Worm (Caenorhabditis elegans) whole organism, L1 larva: ENCODE measurements around the gene nhr-135.

Experiments used
- C34B4.2 ChIP-seq: sonication (generic microtip); optimal IDR thresholded peaks from 2 replicates; lab custom pipeline; 2017; ENCODE audit warnings: mild to moderate bottlenecking, missing genetic modification characterization, missing compliant biosample characterization
- alr-1 ChIP-seq: fragments of 200-800 bp; sonication (Bioruptor generic); optimal IDR thresholded peaks from 2 replicates; lab custom pipeline; 2018; ENCODE audit warnings: borderline replicate concordance, mild to moderate bottlenecking, missing genetic modification characterization, missing compliant biosample characterization
- ceh-63 ChIP-seq: fragments of 200-800 bp; sonication (Bioruptor generic); optimal IDR thresholded peaks from 2 replicates; lab custom pipeline; 2018; ENCODE audit warnings: mild to moderate bottlenecking, missing genetic modification characterization, missing compliant biosample characterization
- ceh-8 ChIP-seq: fragments of 200-800 bp; sonication (Bioruptor generic); optimal IDR thresholded peaks from 2 replicates; lab custom pipeline; 2018; ENCODE audit warnings: mild to moderate bottlenecking, missing genetic modification characterization, moderate library complexity, missing compliant biosample characterization
- ceh-82 ChIP-seq, 3 experiments: fragments of 150-350 bp in 1 of 3; sonication (generic microtip) in 2 of 3; optimal IDR thresholded peaks; 2 replicates each; lab custom pipeline; 2014 to 2017; ENCODE audit warnings: missing biosample characterization in 3 of 3, missing genetic modification characterization in 3 of 3
- efl-1 ChIP-seq, 4 experiments: fragments of 150-350 bp; optimal IDR thresholded peaks in 3 of 4; peaks in 1 of 4; 1 replicate in 1 of 4; 2 replicates in 3 of 4; lab custom pipeline; 2014; ENCODE audit warnings: missing biosample characterization in 2 of 4, missing genetic modification characterization in 2 of 4, missing genetic modification reagents in 2 of 4
- efl-3 ChIP-seq: fragments of 200-800 bp; sonication (Bioruptor generic); optimal IDR thresholded peaks from 2 replicates; lab custom pipeline; 2018; ENCODE audit warnings: mild to moderate bottlenecking, missing genetic modification characterization, missing compliant biosample characterization
- egl-13 ChIP-seq: sonication (generic microtip); optimal IDR thresholded peaks from 2 replicates; lab custom pipeline; 2016; ENCODE audit warnings: missing genotype, missing genetic modification reagents, missing genetic modification characterization, missing compliant biosample characterization
- egl-27 ChIP-seq, 2 experiments: fragments of 150-350 bp in 1 of 2; sonication (generic microtip); optimal IDR thresholded peaks; 3 replicates each; lab custom pipeline; 2017 to 2018; ENCODE audit warnings: missing biosample characterization in 2 of 2, missing genetic modification characterization in 2 of 2, missing genetic modification reagents in 2 of 2
- fkh-10 ChIP-seq: sonication (generic microtip); optimal IDR thresholded peaks from 2 replicates; lab custom pipeline; 2017; ENCODE audit warnings: missing biosample characterization, missing genetic modification reagents, missing genetic modification characterization
- grh-1 ChIP-seq: fragments of 200-800 bp; sonication (Bioruptor generic); IDR thresholded peaks from 2 replicates; pipeline ENCODE4 v1.3.6; 2022; ENCODE audit warnings: missing genetic modification reagents, missing genetic modification characterization, missing compliant biosample characterization
- hpl-2 ChIP-seq: fragments of 150-350 bp; optimal IDR thresholded peaks from 2 replicates; lab custom pipeline; 2014; ENCODE audit warnings: missing biosample characterization, missing genetic modification reagents, missing genetic modification characterization
- irx-1 ChIP-seq: sonication (generic microtip); optimal IDR thresholded peaks from 2 replicates; lab custom pipeline; 2016; ENCODE audit warnings: missing genetic modification characterization, missing compliant biosample characterization
- lin-13 ChIP-seq: fragments of 150-350 bp; optimal IDR thresholded peaks from 2 replicates; lab custom pipeline; 2014; ENCODE audit warnings: missing biosample characterization, missing genetic modification reagents, missing genetic modification characterization
- lir-3 ChIP-seq: sonication (generic microtip); optimal IDR thresholded peaks from 2 replicates; lab custom pipeline; 2016; ENCODE audit warnings: mild to moderate bottlenecking, missing genetic modification characterization, moderate library complexity, missing compliant biosample characterization; ENCODE audit not compliant: poor library complexity
- lsy-2 ChIP-seq, 2 experiments: fragments of 150-350 bp; optimal IDR thresholded peaks; 2 replicates each; lab custom pipeline; 2014; ENCODE audit warnings: missing biosample characterization in 2 of 2, missing genetic modification characterization in 2 of 2
- mef-2 ChIP-seq: fragments of 150-350 bp; optimal IDR thresholded peaks from 2 replicates; lab custom pipeline; 2014; ENCODE audit warnings: missing biosample characterization, missing genetic modification characterization
- mep-1 ChIP-seq: fragments of 150-350 bp; optimal IDR thresholded peaks from 2 replicates; lab custom pipeline; 2014; ENCODE audit warnings: missing biosample characterization, missing genetic modification characterization
- nhr-19 ChIP-seq: fragments of 200-800 bp; sonication (Bioruptor generic); conservative IDR thresholded peaks from 2 replicates; pipeline ENCODE4 v1.3.6; 2022; ENCODE audit warnings: missing genetic modification characterization, missing compliant biosample characterization
- nhr-90 ChIP-seq: sonication (generic microtip); optimal IDR thresholded peaks from 2 replicates; lab custom pipeline; 2016; ENCODE audit warnings: mild to moderate bottlenecking, missing genetic modification characterization, missing compliant biosample characterization; ENCODE audit not compliant: poor library complexity
- pax-3 ChIP-seq: fragments of 200-800 bp; sonication (Bioruptor generic); optimal IDR thresholded peaks from 2 replicates; lab custom pipeline; 2018; ENCODE audit warnings: mild to moderate bottlenecking, missing genetic modification characterization, moderate library complexity, missing compliant biosample characterization
- pqm-1 ChIP-seq: sonication (generic microtip); optimal IDR thresholded peaks from 3 replicates; lab custom pipeline; 2017; ENCODE audit warnings: missing biosample characterization, missing genetic modification characterization
- rnt-1 ChIP-seq: sonication (generic microtip); optimal IDR thresholded peaks from 2 replicates; lab custom pipeline; 2016; ENCODE audit warnings: mild to moderate bottlenecking, missing genetic modification characterization, moderate library complexity, missing compliant biosample characterization
- snu-23 ChIP-seq: sonication (generic microtip); optimal IDR thresholded peaks from 2 replicates; lab custom pipeline; 2016; ENCODE audit warnings: missing genetic modification characterization, missing compliant biosample characterization
- swsn-7 ChIP-seq: sonication (generic microtip); optimal IDR thresholded peaks from 2 replicates; lab custom pipeline; 2016; ENCODE audit warnings: missing genetic modification characterization, missing compliant biosample characterization
- tlp-1 ChIP-seq: fragments of 150-350 bp; optimal IDR thresholded peaks from 2 replicates; lab custom pipeline; 2014; ENCODE audit warnings: missing biosample characterization, missing genetic modification characterization
- unc-130 ChIP-seq: fragments of 150-350 bp; optimal IDR thresholded peaks from 2 replicates; lab custom pipeline; 2017; ENCODE audit warnings: missing biosample characterization, missing genetic modification characterization, inconsistent platforms
- unc-62 ChIP-seq: fragments of 150-350 bp; optimal IDR thresholded peaks from 2 replicates; lab custom pipeline; 2014; ENCODE audit warnings: missing biosample characterization, missing genetic modification reagents, missing genetic modification characterization
- unc-98 ChIP-seq: fragments of 200-800 bp; sonication (Bioruptor generic); IDR thresholded peaks from 2 replicates; pipeline ENCODE4 v1.3.6; 2022; ENCODE audit warnings: missing genetic modification characterization, missing compliant biosample characterization
- vab-15 ChIP-seq: sonication (generic microtip); optimal IDR thresholded peaks from 2 replicates; lab custom pipeline; 2017; ENCODE audit warnings: missing genotype, mild to moderate bottlenecking, missing genetic modification characterization, missing compliant biosample characterization
- xbp-1 ChIP-seq: sonication (generic microtip); optimal IDR thresholded peaks from 2 replicates; lab custom pipeline; 2016; ENCODE audit warnings: missing genetic modification characterization, missing compliant biosample characterization
- zag-1 ChIP-seq: fragments of 150-350 bp; optimal IDR thresholded peaks from 2 replicates; lab custom pipeline; 2014; ENCODE audit warnings: missing biosample characterization, missing genetic modification characterization
- zip-4 ChIP-seq: fragments of 200-800 bp; sonication (Bioruptor generic); optimal IDR thresholded peaks from 2 replicates; lab custom pipeline; 2018; ENCODE audit warnings: mild to moderate bottlenecking, missing genetic modification characterization, moderate library complexity, missing compliant biosample characterization
- ztf-4 ChIP-seq: fragments of 150-350 bp; optimal IDR thresholded peaks from 2 replicates; lab custom pipeline; 2014; ENCODE audit warnings: missing biosample characterization, missing genetic modification characterization

nhr-135 gene

ce11 chrV:7130974-7131373 lies 37.4 kb upstream of the nhr-135 start, which contains the start of gene srx-36:
Gene srx-36, minus strand, starts transcription at chrV:7131074.
- no peak for TF ChIP-seq pax-3
- no peak for TF ChIP-seq fkh-10 (GFP tag; lab: Kevin White, UChicago)
- TF ChIP-seq ceh-63: no peak
- TF ChIP-seq ztf-4 (tag; lab: Kevin White, UChicago): no peak
- no peak for TF ChIP-seq snu-23 (GFP tag; lab: Kevin White, UChicago)
- no peak for TF ChIP-seq lsy-2 (tag; optimal IDR thresholded peaks at IDR 0.05; lab: Kevin White, UChicago)
- TF ChIP-seq ceh-8: no peak
- no peak for TF ChIP-seq C34B4.2 (tag; lab: Kevin White, UChicago)
- TF ChIP-seq efl-3: no peak
- TF ChIP-seq xbp-1 (tag; lab: Kevin White, UChicago): no peak
- TF ChIP-seq ceh-82 (tag; optimal IDR thresholded peaks at IDR 0.05; lab: Kevin White, UChicago): no peak
- no peak for TF ChIP-seq egl-13
- no peak for TF ChIP-seq irx-1 (tag; lab: Kevin White, UChicago)
- TF ChIP-seq mef-2: no peak
- TF ChIP-seq swsn-7 (tag; lab: Kevin White, UChicago): no peak
- TF ChIP-seq mep-1: no peak
- no peak for TF ChIP-seq rnt-1 (tag; lab: Kevin White, UChicago)
- no peak for TF ChIP-seq nhr-90 (tag; lab: Kevin White, UChicago)

DNA sequence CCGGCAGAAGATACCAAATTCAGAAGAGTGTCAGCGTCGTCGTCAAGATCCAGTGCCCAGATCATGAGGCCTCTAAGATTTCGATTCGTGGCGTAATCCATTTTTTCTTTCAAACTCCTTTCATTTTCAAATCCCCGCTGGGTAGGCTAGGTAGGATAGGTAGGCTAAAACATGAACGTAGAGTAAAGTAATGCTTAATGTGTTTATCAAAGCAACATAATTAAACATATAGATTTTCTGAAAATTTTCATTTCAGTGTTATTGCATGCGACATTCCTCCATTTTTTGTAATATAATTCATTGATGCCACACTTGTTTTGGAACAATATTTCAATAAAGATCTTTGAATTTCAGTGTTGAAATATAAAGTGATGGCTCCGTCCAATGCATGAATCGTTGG lies 35.9 kb upstream of the nhr-135 start, which contains the start of gene T01C4.8:
TSS of gene T01C4.8 (minus strand) at position 101 of the 400 bp plus-strand sequence.
- TF ChIP-seq hpl-2 (GFP tag; lab: Kevin White, UChicago) (no peak), grh-1 (GFP tag; lab: Robert Waterston, UW) (no peak), efl-1 (optimal IDR thresholded peaks at IDR 0.05; lab: Kevin White, UChicago) (no peak), efl-1 (GFP tag; optimal IDR thresholded peaks at IDR 0.05 in 1 of 2; lab: Kevin White, UChicago) (peak in 1 of 2 experiments; percentile 13)
- TF ChIP-seq, all 84 proteins: peak for 1

DNA sequence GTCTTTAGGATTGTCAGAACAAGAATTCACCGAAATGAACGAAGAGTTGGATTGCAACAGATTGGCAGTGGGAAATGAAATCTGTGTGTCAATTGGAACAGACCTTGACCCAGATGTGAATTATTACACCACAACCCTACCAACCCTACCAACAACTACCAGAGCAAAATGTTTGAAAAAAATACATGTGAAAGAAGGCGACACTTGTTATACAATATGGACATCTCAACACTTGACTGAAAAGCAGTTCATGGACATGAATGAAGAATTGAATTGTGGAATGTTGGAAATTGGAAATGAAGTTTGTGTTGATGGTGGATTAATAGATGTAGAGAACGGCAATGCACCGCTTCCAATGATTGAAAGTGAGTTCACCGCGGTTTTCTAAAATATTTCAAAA lies 30.4 kb upstream of the nhr-135 start:
- no peak for TF ChIP-seq nhr-19

DNA sequence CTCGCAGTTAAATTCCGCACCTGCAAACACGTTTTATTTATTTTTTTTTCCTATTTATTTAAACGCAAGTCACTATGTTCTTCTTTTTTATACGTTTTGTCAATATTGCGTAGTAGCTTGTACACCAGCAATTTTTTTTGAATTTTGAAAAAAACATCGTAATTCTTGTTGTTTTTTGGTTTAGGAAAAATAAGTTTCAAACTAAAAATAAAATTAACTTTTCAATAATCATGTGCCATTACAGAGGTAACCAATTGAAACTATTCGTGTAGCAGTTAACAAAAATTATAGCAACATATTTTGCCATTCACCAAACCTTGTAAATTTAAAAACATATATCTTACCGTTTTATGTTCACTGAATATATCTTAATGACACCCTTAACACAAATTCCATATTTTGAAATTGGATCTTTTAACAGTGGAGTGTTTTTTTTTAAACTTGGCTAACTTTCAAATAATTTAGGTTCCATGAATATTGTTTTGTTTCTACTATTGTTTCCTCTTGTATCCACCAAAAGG lies 29.7 kb upstream of the nhr-135 start, which contains the start of gene lmd-5:
TSS of gene lmd-5 (plus strand) at position 471 of the 521 bp plus-strand sequence.
- TF ChIP-seq tlp-1 (tag; lab: Kevin White, UChicago) (no peak), zip-4 (GFP tag; lab: Kevin White, UChicago) (no peak), egl-27 (tag; optimal IDR thresholded peaks at IDR 0.05; lab: Kevin White, UChicago) (no peak), lin-13 (GFP tag; lab: Kevin White, UChicago) (no peak), swsn-7 (tag; lab: Kevin White, UChicago) (no peak), alr-1 (tag; lab: Kevin White, UChicago) (no peak), unc-62 (GFP tag; lab: Kevin White, UChicago) (no peak), unc-98 (GFP tag; lab: Robert Waterston, UW) (no peak), vab-15 (tag; lab: Kevin White, UChicago) (no peak), hpl-2 (GFP tag; lab: Kevin White, UChicago) (no peak), lir-3 (no peak), pqm-1 (tag; lab: Kevin White, UChicago) (no peak), pax-3 (no peak), xbp-1 (tag; lab: Kevin White, UChicago) (no peak), unc-130 (tag; lab: Kevin White, UChicago) (no peak), zag-1 (tag; lab: Kevin White, UChicago) (no peak), grh-1 (GFP tag; lab: Robert Waterston, UW) (no peak)
- TF ChIP-seq, all 84 proteins: peak for 0
